Fruit fly (Drosophila melanogaster) whole organism, embryonic: Measurements from ENCODE around the gene CG10674.

Experiments
- Atf-2 ChIP-seq: fragments of 200-800 bp; sonication (Bioruptor generic); optimal IDR thresholded peaks from 2 replicates; lab custom pipeline; 2016; ENCODE audit warnings: missing biosample characterization, missing genetic modification characterization
- CG11093 ChIP-seq: fragments of 200-800 bp; sonication (Bioruptor generic); IDR thresholded peaks from 3 replicates; pipeline ENCODE4 v1.3.6; 2022; ENCODE audit warnings: missing biosample characterization, missing genetic modification characterization
- CG11560 ChIP-seq: fragments of 200-800 bp; sonication (Bioruptor generic); IDR thresholded peaks from 3 replicates; pipeline ENCODE4 v1.3.6; 2022; ENCODE audit warnings: missing biosample characterization, missing genetic modification characterization
- CG12071 ChIP-seq: fragments of 200-800 bp; sonication (Bioruptor generic); optimal IDR thresholded peaks from 3 replicates; lab custom pipeline; 2018; ENCODE audit warnings: missing biosample characterization, mild to moderate bottlenecking, missing genetic modification characterization
- CG12155 ChIP-seq: fragments of 200-800 bp; sonication (Bioruptor generic); optimal IDR thresholded peaks from 3 replicates; lab custom pipeline; 2016; ENCODE audit warnings: missing biosample characterization, missing genetic modification characterization
- CG12744 ChIP-seq: fragments of 200-800 bp; sonication (Bioruptor generic); optimal IDR thresholded peaks from 2 replicates; lab custom pipeline; 2016; ENCODE audit warnings: missing biosample characterization, missing genetic modification characterization
- CG13123 ChIP-seq: fragments of 200-800 bp; sonication (Bioruptor generic); optimal IDR thresholded peaks from 2 replicates; lab custom pipeline; 2016; ENCODE audit warnings: missing biosample characterization, missing genetic modification characterization
- CG14014 ChIP-seq: fragments of 200-800 bp; sonication (Bioruptor generic); IDR thresholded peaks from 2 replicates; pipeline ENCODE4 v1.3.6; 2022; ENCODE audit warnings: missing biosample characterization, missing genetic modification characterization
- CG16779 ChIP-seq: fragments of 200-800 bp; sonication (Bioruptor generic); IDR thresholded peaks from 2 replicates; pipeline ENCODE4 v1.3.6; 2022; ENCODE audit warnings: missing biosample characterization, missing genetic modification characterization
- CG16815 ChIP-seq: fragments of 200-800 bp; sonication (Bioruptor generic); optimal IDR thresholded peaks from 3 replicates; lab custom pipeline; 2017; ENCODE audit warnings: missing biosample characterization, mild to moderate bottlenecking, missing genetic modification characterization
- CG17612 ChIP-seq: fragments of 200-800 bp; sonication (Bioruptor generic); IDR thresholded peaks from 2 replicates; pipeline ENCODE4 v1.3.6; 2022; ENCODE audit warnings: missing biosample characterization, missing genetic modification characterization
- CG18262 ChIP-seq: fragments of 200-800 bp; optimal IDR thresholded peaks from 3 replicates; lab custom pipeline; 2019; ENCODE audit warnings: missing biosample characterization, mild to moderate bottlenecking, missing genetic modification characterization, moderate library complexity
- CG18476 ChIP-seq: fragments of 200-800 bp; sonication (Bioruptor generic); optimal IDR thresholded peaks from 2 replicates; lab custom pipeline; 2016; ENCODE audit warnings: missing biosample characterization, mild to moderate bottlenecking, missing genetic modification characterization
- CG34224 ChIP-seq: fragments of 200-800 bp; sonication (Bioruptor generic); IDR thresholded peaks from 3 replicates; pipeline ENCODE4 v1.3.6; 2022; ENCODE audit warnings: missing biosample characterization, missing genetic modification characterization; ENCODE audit not compliant: partially characterized antibody
- CG4617 ChIP-seq: fragments of 200-800 bp; sonication (Bioruptor generic); optimal IDR thresholded peaks from 3 replicates; lab custom pipeline; 2016; ENCODE audit warnings: missing biosample characterization, missing genetic modification characterization, borderline replicate concordance
- CG5180 ChIP-seq: fragments of 200-800 bp; sonication (Bioruptor generic); optimal IDR thresholded peaks from 3 replicates; lab custom pipeline; 2017; ENCODE audit warnings: missing biosample characterization, missing genetic modification characterization, mild to moderate bottlenecking, moderate library complexity, missing genetic modification reagents
- CG7786 ChIP-seq: fragments of 200-800 bp; sonication (Bioruptor generic); optimal IDR thresholded peaks from 2 replicates; lab custom pipeline; 2016; ENCODE audit warnings: missing biosample characterization, missing genetic modification characterization
- CG8388 ChIP-seq: fragments of 200-800 bp; sonication (Bioruptor generic); optimal IDR thresholded peaks from 2 replicates; lab custom pipeline; 2019; ENCODE audit warnings: missing biosample characterization, mild to moderate bottlenecking, missing genetic modification characterization, moderate library complexity
- CG8765 ChIP-seq: fragments of 200-800 bp; sonication (Bioruptor generic); IDR thresholded peaks from 2 replicates; pipeline ENCODE4 v1.3.6; 2022; ENCODE audit warnings: missing biosample characterization, missing genetic modification characterization
- CG9609 ChIP-seq: fragments of 200-800 bp; sonication (Bioruptor generic); optimal IDR thresholded peaks from 3 replicates; lab custom pipeline; 2016; ENCODE audit warnings: missing biosample characterization, missing genetic modification characterization
- CG9797 ChIP-seq: fragments of 200-800 bp; sonication (Bioruptor generic); optimal IDR thresholded peaks from 3 replicates; lab custom pipeline; 2018; ENCODE audit warnings: missing biosample characterization, mild to moderate bottlenecking, missing genetic modification characterization
- CG9817 ChIP-seq: fragments of 200-800 bp; sonication (Bioruptor generic); optimal IDR thresholded peaks from 2 replicates; lab custom pipeline; 2018; ENCODE audit warnings: missing biosample characterization, mild to moderate bottlenecking, missing genetic modification characterization, moderate library complexity
- CG9876 ChIP-seq: fragments of 200-800 bp; sonication (Bioruptor generic); optimal IDR thresholded peaks from 2 replicates; lab custom pipeline; 2016; ENCODE audit warnings: missing biosample characterization, missing genetic modification characterization
- D19A ChIP-seq: fragments of 200-800 bp; optimal IDR thresholded peaks from 3 replicates; lab custom pipeline; 2019; ENCODE audit warnings: missing biosample characterization, mild to moderate bottlenecking, missing genetic modification characterization, moderate library complexity
- Dbx ChIP-seq: fragments of 200-800 bp; sonication (Bioruptor generic); IDR thresholded peaks from 3 replicates; pipeline ENCODE4 v1.3.6; 2022; ENCODE audit warnings: missing biosample characterization, missing genetic modification characterization
- Dek ChIP-seq: fragments of 200-800 bp; sonication (Bioruptor generic); optimal IDR thresholded peaks from 3 replicates; lab custom pipeline; 2019; ENCODE audit warnings: missing biosample characterization, mild to moderate bottlenecking, missing genetic modification characterization, moderate library complexity
- E2f2 ChIP-seq: fragments of 200-800 bp; sonication (Bioruptor generic); IDR thresholded peaks from 2 replicates; pipeline ENCODE4 v1.3.6; 2022; ENCODE audit warnings: missing biosample characterization, missing genetic modification characterization
- Ets65A ChIP-seq: fragments of 200-800 bp; sonication (Bioruptor generic); peaks from one replicate; lab custom pipeline; 2016; ENCODE audit warnings: missing biosample characterization, missing genetic modification characterization
- Gug ChIP-seq: fragments of 200-800 bp; sonication (Bioruptor generic); IDR thresholded peaks from 4 replicates; pipeline ENCODE4 v1.3.6; 2022; ENCODE audit warnings: missing biosample characterization, missing genetic modification characterization
- Hr3 ChIP-seq: fragments of 200-800 bp; sonication (Bioruptor generic); optimal IDR thresholded peaks from 3 replicates; lab custom pipeline; 2016; ENCODE audit warnings: missing biosample characterization, missing genetic modification characterization
- Lim3 ChIP-seq: fragments of 200-800 bp; sonication (Bioruptor generic); IDR thresholded peaks from 2 replicates; pipeline ENCODE4 v1.3.6; 2022; ENCODE audit warnings: missing biosample characterization, missing genetic modification characterization
- Nf-YC ChIP-seq: fragments of 200-800 bp; optimal IDR thresholded peaks from 3 replicates; lab custom pipeline; 2019; ENCODE audit warnings: missing biosample characterization, mild to moderate bottlenecking, missing genetic modification characterization, moderate library complexity
- Poxn ChIP-seq: fragments of 200-800 bp; sonication (Bioruptor generic); IDR thresholded peaks from 2 replicates; pipeline ENCODE4 v1.3.6; 2022; ENCODE audit warnings: missing biosample characterization, missing genetic modification characterization
- Sin3A ChIP-seq: fragments of >200 bp; optimal IDR thresholded peaks from 2 replicates; lab custom pipeline; 2018
- Spps ChIP-seq: fragments of 200-800 bp; sonication (Bioruptor generic); optimal IDR thresholded peaks from 2 replicates; lab custom pipeline; 2018; ENCODE audit warnings: missing biosample characterization, mild to moderate bottlenecking, missing genetic modification characterization
- ara ChIP-seq: fragments of 200-800 bp; sonication (Bioruptor generic); IDR thresholded peaks from 2 replicates; pipeline ENCODE4 v1.3.6; 2022; ENCODE audit warnings: missing biosample characterization, missing genetic modification characterization
- cad ChIP-seq: fragments of >200 bp; optimal IDR thresholded peaks from 2 replicates; lab custom pipeline; 2017; ENCODE audit warnings: missing biosample characterization, missing genetic modification characterization
- dysf ChIP-seq: fragments of 200-800 bp; sonication (Bioruptor generic); IDR thresholded peaks from 3 replicates; pipeline ENCODE4 v1.3.6; 2022; ENCODE audit warnings: missing biosample characterization, missing genetic modification characterization
- grn ChIP-seq: fragments of 200-800 bp; sonication (Bioruptor generic); optimal IDR thresholded peaks from 3 replicates; lab custom pipeline; 2017; ENCODE audit warnings: missing biosample characterization, missing genetic modification characterization
- jigr1 ChIP-seq: fragments of 200-800 bp; sonication (Bioruptor generic); IDR thresholded peaks from 3 replicates; pipeline ENCODE4 v1.3.6; 2022; ENCODE audit warnings: missing biosample characterization, missing genetic modification characterization
- jumu ChIP-seq: fragments of 200-800 bp; sonication (Bioruptor generic); optimal IDR thresholded peaks from 3 replicates; lab custom pipeline; 2016; ENCODE audit warnings: missing biosample characterization, missing genetic modification characterization
- mld ChIP-seq: fragments of 200-800 bp; sonication (Bioruptor generic); IDR thresholded peaks from 3 replicates; pipeline ENCODE4 v1.3.6; 2022; ENCODE audit warnings: missing biosample characterization, missing genetic modification characterization; ENCODE audit not compliant: partially characterized antibody
- ranshi ChIP-seq: fragments of 200-800 bp; sonication (Bioruptor generic); IDR thresholded peaks from 2 replicates; pipeline ENCODE4 v1.3.6; 2022; ENCODE audit warnings: missing biosample characterization, missing genetic modification characterization
- sd ChIP-seq: fragments of 200-800 bp; sonication (Bioruptor generic); optimal IDR thresholded peaks from 3 replicates; lab custom pipeline; 2018; ENCODE audit warnings: missing biosample characterization, mild to moderate bottlenecking, missing genetic modification characterization, moderate library complexity
- shn ChIP-seq: fragments of 200-800 bp; sonication (Bioruptor generic); optimal IDR thresholded peaks from 3 replicates; lab custom pipeline; 2016; ENCODE audit warnings: missing biosample characterization, missing genetic modification characterization
- sim ChIP-seq: fragments of 200-800 bp; sonication (Bioruptor generic); IDR thresholded peaks from 2 replicates; pipeline ENCODE4 v1.3.6; 2022; ENCODE audit warnings: missing biosample characterization, missing genetic modification characterization
- sima ChIP-seq: fragments of 200-800 bp; sonication (Bioruptor generic); optimal IDR thresholded peaks from 2 replicates; lab custom pipeline; 2016; ENCODE audit warnings: missing biosample characterization, missing genetic modification characterization
- ssp ChIP-seq: fragments of 200-800 bp; sonication (Bioruptor generic); IDR thresholded peaks from 2 replicates; pipeline ENCODE4 v1.3.6; 2022; ENCODE audit warnings: missing biosample characterization, missing genetic modification characterization
- sug ChIP-seq: fragments of 200-800 bp; optimal IDR thresholded peaks from 2 replicates; lab custom pipeline; 2019; ENCODE audit warnings: missing biosample characterization, mild to moderate bottlenecking, missing genetic modification characterization, moderate library complexity
- trem ChIP-seq: fragments of 200-800 bp; optimal IDR thresholded peaks from 3 replicates; lab custom pipeline; 2019; ENCODE audit warnings: missing biosample characterization, mild to moderate bottlenecking, missing genetic modification characterization, moderate library complexity
- usp ChIP-seq: fragments of >200 bp; optimal IDR thresholded peaks from 2 replicates; lab custom pipeline; 2017; ENCODE audit warnings: missing biosample characterization, missing genetic modification characterization
- vnd ChIP-seq: fragments of 200-800 bp; sonication (Bioruptor generic); IDR thresholded peaks from 3 replicates; pipeline ENCODE4 v1.3.6; 2022; ENCODE audit warnings: missing biosample characterization, missing genetic modification characterization; ENCODE audit not compliant: partially characterized antibody
- wdn ChIP-seq: fragments of 200-800 bp; sonication (Bioruptor generic); IDR thresholded peaks from 2 replicates; pipeline ENCODE4 v1.3.6; 2022; ENCODE audit warnings: missing biosample characterization, missing genetic modification characterization

The CG10674 gene

DNA sequence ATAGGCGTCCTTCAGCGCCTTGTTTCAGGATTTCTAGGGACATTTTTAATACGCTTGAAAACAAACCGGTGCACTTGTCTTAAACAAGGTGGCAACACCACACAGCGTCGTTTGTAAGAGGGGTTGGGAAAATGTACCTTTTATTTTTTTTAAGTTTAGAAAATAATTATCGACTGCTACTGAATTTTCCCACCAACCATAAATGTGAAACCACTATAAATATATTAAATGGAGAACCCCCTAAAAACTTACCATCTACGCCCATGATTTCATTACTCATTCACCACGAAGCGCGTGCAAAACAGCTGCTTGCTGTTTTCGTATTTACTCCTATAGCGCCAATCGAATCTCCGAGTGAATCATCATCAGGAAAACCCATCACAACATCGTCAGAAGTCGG is 3.2 kb upstream of the CG10674 start, which contains the start of the genes Tcs5 and CHMP2B (continued):
- TF ChIP-seq sima (GFP tag; lab: Kevin White, UChicago) (peak; percentile 99), CG9817 (tag; lab: Kevin White, UChicago) (peak; percentile 100), CG16815 (GFP tag; lab: Kevin White, UChicago) (peak; percentile 100), Hr3 (peak; percentile 100), CG9797 (peak; percentile 74), Dbx (GFP tag; lab: Robert Waterston, UW) (peak; percentile 100), CG8388 (GFP tag; lab: Kevin White, UChicago) (peak; percentile 99), trem (tag; lab: Kevin White, UChicago) (peak; percentile 97), CG9876 (GFP tag; lab: Kevin White, UChicago) (peak; percentile 99), CG7786 (GFP tag; lab: Kevin White, UChicago) (peak; percentile 99), vnd (GFP tag; lab: Robert Waterston, UW) (no peak), Dek (tag; lab: Kevin White, UChicago) (peak; percentile 100), Gug (GFP tag; lab: Robert Waterston, UW) (peak; percentile 100), CG4617 (GFP tag; lab: Kevin White, UChicago) (peak; percentile 100), usp (GFP tag; lab: Kevin White, UChicago) (no peak), wdn (GFP tag; lab: Robert Waterston, UW) (peak; percentile 100), shn (GFP tag; lab: Kevin White, UChicago) (peak; percentile 99), D19A (tag; lab: Kevin White, UChicago) (peak; percentile 97), CG12155 (GFP tag; lab: Kevin White, UChicago) (peak; percentile 99), CG9609 (GFP tag; lab: Kevin White, UChicago) (peak; percentile 100), CG5180 (GFP tag; lab: Kevin White, UChicago) (peak; percentile 90), Ets65A (GFP tag; lab: Kevin White, UChicago) (peak; percentile 99), CG12744 (GFP tag; lab: Kevin White, UChicago) (peak; percentile 100), E2f2 (peak; percentile 94), dysf (GFP tag; lab: Robert Waterston, UW) (peak; percentile 100), CG12071 (GFP tag; lab: Kevin White, UChicago) (peak; percentile 99), sug (tag; lab: Kevin White, UChicago) (peak; percentile 99), Atf-2 (peak; percentile 99), CG8765 (GFP tag; lab: Robert Waterston, UW) (peak; percentile 100), CG14014 (GFP tag; lab: Robert Waterston, UW) (peak; percentile 100), CG18262 (tag; lab: Kevin White, UChicago) (peak; percentile 97), CG11560 (peak; percentile 97), sim (GFP tag; lab: Robert Waterston, UW) (peak; percentile 100), Sin3A (lab: Kevin White, UChicago) (peak; percentile 66), CG34224 (GFP tag; lab: Robert Waterston, UW) (peak; percentile 34; the same call in 1 of the 3 replicates), CG13123 (GFP tag; lab: Kevin White, UChicago) (peak; percentile 99), Spps (peak; percentile 99), ssp (GFP tag; lab: Robert Waterston, UW) (peak; percentile 98), grn (GFP tag; lab: Kevin White, UChicago) (peak; percentile 95), Poxn (GFP tag; lab: Robert Waterston, UW) (peak; percentile 100), cad (no peak), ara (peak; percentile 100), CG16779 (GFP tag; lab: Robert Waterston, UW) (peak; percentile 100), jumu (peak; percentile 100), jigr1 (GFP tag; lab: Robert Waterston, UW) (peak; percentile 100), sd (tag; lab: Kevin White, UChicago) (peak; percentile 97), Nf-YC (tag; lab: Kevin White, UChicago) (peak; percentile 86), Lim3 (GFP tag; lab: Robert Waterston, UW) (peak; percentile 99), CG17612 (GFP tag; lab: Robert Waterston, UW) (peak; percentile 99), ranshi (peak; percentile 100), CG11093 (GFP tag; lab: Robert Waterston, UW) (peak; percentile 100), mld (GFP tag; lab: Robert Waterston, UW) (no peak), CG18476 (GFP tag; lab: Kevin White, UChicago) (peak; percentile 99)
